Fruit fly (Drosophila melanogaster) whole organism, wandering third instar larva: ENCODE data around the gene CG10237.

ENCODE experiments used
- CG32264 ChIP-seq: fragments of 200-800 bp; sonication (Bioruptor generic); optimal IDR thresholded peaks from 2 replicates; lab custom pipeline; 2016; ENCODE audit warnings: missing biosample characterization, missing genetic modification characterization
- CG9705 ChIP-seq: fragments of 200-800 bp; sonication (Bioruptor generic); optimal IDR thresholded peaks from 2 replicates; lab custom pipeline; 2018; ENCODE audit warnings: missing biosample characterization, mild to moderate bottlenecking, missing genetic modification characterization
- CrebA ChIP-seq: fragments of 200-800 bp; sonication (Bioruptor generic); optimal IDR thresholded peaks from 2 replicates; lab custom pipeline; 2016; ENCODE audit warnings: missing biosample characterization, mild to moderate bottlenecking, missing genetic modification characterization, borderline replicate concordance
- Dfd ChIP-seq: fragments of >200 bp; optimal IDR thresholded peaks from 2 replicates; lab custom pipeline; 2017; ENCODE audit warnings: missing biosample characterization, missing genetic modification characterization
- GATAd ChIP-seq: sonication (Bioruptor generic); optimal IDR thresholded peaks from 2 replicates; lab custom pipeline; 2016; ENCODE audit warnings: missing biosample characterization, missing genetic modification characterization
- HLH106 ChIP-seq: fragments of 200-800 bp; optimal IDR thresholded peaks from 3 replicates; lab custom pipeline; 2019; ENCODE audit warnings: missing biosample characterization, mild to moderate bottlenecking, missing genetic modification characterization, moderate library complexity
- Hnf4 ChIP-seq: fragments of 200-800 bp; sonication (Bioruptor generic); optimal IDR thresholded peaks from 2 replicates; lab custom pipeline; 2016; ENCODE audit warnings: missing biosample characterization, mild to moderate bottlenecking, missing genetic modification characterization
- Hr78 ChIP-seq: fragments of >200 bp; optimal IDR thresholded peaks from 2 replicates; lab custom pipeline; 2017; ENCODE audit warnings: missing biosample characterization, missing genetic modification characterization
- Hr83 ChIP-seq: fragments of 200-300 bp; sonication (Bioruptor generic); optimal IDR thresholded peaks from 2 replicates; lab custom pipeline; 2016; ENCODE audit warnings: missing biosample characterization, mild to moderate bottlenecking, missing genetic modification characterization, moderate library complexity; ENCODE audit not compliant: poor library complexity, severe bottlenecking
- Jra ChIP-seq: sonication (Bioruptor generic); optimal IDR thresholded peaks from 2 replicates; lab custom pipeline; 2016; ENCODE audit warnings: missing biosample characterization, missing genetic modification characterization
- Mio ChIP-seq: sonication (Bioruptor generic); optimal IDR thresholded peaks from 2 replicates; lab custom pipeline; 2016; ENCODE audit warnings: missing biosample characterization, missing genetic modification characterization
- Myc ChIP-seq: fragments of >200 bp; optimal IDR thresholded peaks from 2 replicates; lab custom pipeline; 2017
- N ChIP-seq: fragments of >200 bp; optimal IDR thresholded peaks from 2 replicates; lab custom pipeline; 2018; ENCODE audit warnings: missing biosample characterization, missing external identifiers, missing genetic modification characterization
- OdsH ChIP-seq: fragments of 200-800 bp; sonication (Bioruptor generic); optimal IDR thresholded peaks from 2 replicates; lab custom pipeline; 2016; ENCODE audit warnings: missing biosample characterization, mild to moderate bottlenecking, missing genetic modification characterization
- Rel ChIP-seq, 2 experiments: fragments of 200-800 bp; sonication (Bioruptor generic) in 1 of 2; optimal IDR thresholded peaks; 2 replicates in 1 of 2; 3 replicates in 1 of 2; lab custom pipeline; 2016 to 2019; ENCODE audit warnings: mild to moderate bottlenecking in 2 of 2, missing biosample characterization in 2 of 2, missing genetic modification characterization in 2 of 2, moderate library complexity in 1 of 2
- Sp1 ChIP-seq: fragments of 200-800 bp; sonication (Bioruptor generic); optimal IDR thresholded peaks from 3 replicates; lab custom pipeline; 2019; ENCODE audit warnings: missing biosample characterization, mild to moderate bottlenecking, missing genetic modification characterization, moderate library complexity
- Vsx2 ChIP-seq: fragments of 200-300, 225-300 bp; sonication (Bioruptor generic); optimal IDR thresholded peaks from 2 replicates; lab custom pipeline; 2018; ENCODE audit warnings: missing biosample characterization, missing genetic modification characterization; ENCODE audit not compliant: partially characterized antibody
- br ChIP-seq: fragments of 200-800 bp; sonication (Bioruptor generic); optimal IDR thresholded peaks from 2 replicates; lab custom pipeline; 2016; ENCODE audit warnings: missing biosample characterization, missing genetic modification characterization
- brk ChIP-seq: fragments of 200-800 bp; sonication (Bioruptor generic); optimal IDR thresholded peaks from 2 replicates; lab custom pipeline; 2016; ENCODE audit warnings: missing biosample characterization, mild to moderate bottlenecking, missing genetic modification characterization
- dl ChIP-seq, 2 experiments: fragments of 175-275, 200-275 bp in 1 of 2; fragments of 200-275 bp in 1 of 2; sonication (Bioruptor generic); optimal IDR thresholded peaks; lab custom pipeline; 2018; ENCODE audit warnings: mild to moderate bottlenecking in 2 of 2, missing biosample characterization in 2 of 2, missing genetic modification characterization in 2 of 2, moderate library complexity in 2 of 2; ENCODE audit not compliant: partially characterized antibody in 2 of 2, insufficient read depth in 1 of 2
- dmrt93B ChIP-seq: fragments of 200-800 bp; sonication (Bioruptor generic); optimal IDR thresholded peaks from 2 replicates; lab custom pipeline; 2018; ENCODE audit warnings: missing biosample characterization, mild to moderate bottlenecking, missing genetic modification characterization
- ey ChIP-seq: fragments of 200-800 bp; sonication (Bioruptor generic); optimal IDR thresholded peaks from 2 replicates; lab custom pipeline; 2016; ENCODE audit warnings: missing biosample characterization, missing genetic modification characterization
- h ChIP-seq: fragments of 200-800 bp; sonication (Bioruptor generic); optimal IDR thresholded peaks from 3 replicates; lab custom pipeline; 2016; ENCODE audit warnings: missing biosample characterization, mild to moderate bottlenecking, missing genetic modification characterization
- jim ChIP-seq: fragments of 175-275, 200-325 bp; sonication (Bioruptor generic); optimal IDR thresholded peaks from 2 replicates; lab custom pipeline; 2016; ENCODE audit warnings: missing biosample characterization, mild to moderate bottlenecking, missing genetic modification characterization
- lola ChIP-seq: fragments of >200 bp; optimal IDR thresholded peaks from 2 replicates; lab custom pipeline; 2017; ENCODE audit warnings: missing biosample characterization, missing genetic modification characterization
- rgr ChIP-seq: fragments of 200-800 bp; sonication (Bioruptor generic); optimal IDR thresholded peaks from 3 replicates; lab custom pipeline; 2016; ENCODE audit warnings: missing biosample characterization, mild to moderate bottlenecking, missing genetic modification characterization
- sage ChIP-seq: fragments of 200-800 bp; sonication (Bioruptor generic); optimal IDR thresholded peaks from 2 replicates; lab custom pipeline; 2016; ENCODE audit warnings: missing biosample characterization, mild to moderate bottlenecking, missing genetic modification characterization
- sv ChIP-seq: fragments of 200-800 bp; sonication (Bioruptor generic); optimal IDR thresholded peaks from 3 replicates; lab custom pipeline; 2016; ENCODE audit warnings: missing biosample characterization, missing genetic modification characterization
- tai ChIP-seq: sonication (Bioruptor generic); optimal IDR thresholded peaks from 2 replicates; lab custom pipeline; 2016; ENCODE audit warnings: missing biosample characterization, missing genetic modification characterization
- usp ChIP-seq: fragments of >200 bp; optimal IDR thresholded peaks from 2 replicates; lab custom pipeline; 2017; ENCODE audit warnings: missing biosample characterization, missing genetic modification characterization
- woc ChIP-seq: sonication (Bioruptor generic); optimal IDR thresholded peaks from 2 replicates; lab custom pipeline; 2016; ENCODE audit warnings: missing biosample characterization, mild to moderate bottlenecking, missing genetic modification characterization

Gene CG10237

dm6 chr2L:19469751-19470150 is 27.2 kb upstream of the CG10237 start:
- TF ChIP-seq GATAd (no peak), Hnf4 (GFP tag; lab: Kevin White, UChicago) (no peak), woc (no peak), CG32264 (GFP tag; lab: Kevin White, UChicago) (no peak), sv (GFP tag; lab: Kevin White, UChicago) (no peak), Vsx2 (GFP tag; lab: Kevin White, UChicago) (no peak), Jra (GFP tag; lab: Kevin White, UChicago) (no peak), dmrt93B (GFP tag; lab: Kevin White, UChicago) (no peak), Mio (GFP tag; lab: Kevin White, UChicago) (no peak), lola (GFP tag; lab: Kevin White, UChicago) (no peak), Dfd (no peak), Rel (GFP tag; optimal IDR thresholded peaks at IDR 0.05; lab: Kevin White, UChicago) (no peak), Rel (tag; optimal IDR thresholded peaks at IDR 0.05; lab: Kevin White, UChicago) (no peak), rgr (GFP tag; lab: Kevin White, UChicago) (no peak), Hr78 (GFP tag; lab: Kevin White, UChicago) (no peak)

DNA sequence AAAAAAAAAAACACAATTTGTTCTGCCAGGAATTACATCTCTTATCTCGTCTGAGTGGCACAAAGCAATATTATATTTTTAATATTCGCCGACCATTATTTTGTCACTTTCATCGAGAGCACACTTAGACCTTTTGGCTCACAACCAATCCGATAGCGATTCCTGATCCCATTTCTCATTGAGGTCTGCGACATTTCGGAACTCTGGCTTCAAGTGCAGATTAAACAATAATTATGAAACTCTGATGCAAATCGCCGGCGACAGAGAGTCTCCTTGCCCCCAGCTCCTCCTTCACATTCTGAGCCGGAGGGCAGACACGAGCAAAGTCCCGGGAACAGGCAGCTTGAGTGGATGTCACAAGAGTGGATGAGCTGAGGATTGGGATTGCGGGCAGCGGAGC is 26.6 kb upstream of the CG10237 start:
- TF ChIP-seq usp (GFP tag; lab: Kevin White, UChicago) (no peak), Sp1 (no peak), Hr78 (GFP tag; lab: Kevin White, UChicago) (no peak), Myc (lab: Kevin White, UChicago) (no peak), HLH106 (tag; lab: Kevin White, UChicago) (no peak), Hr83 (GFP tag; lab: Kevin White, UChicago) (no peak), tai (GFP tag; lab: Kevin White, UChicago) (no peak), brk (no peak), sage (GFP tag; lab: Kevin White, UChicago) (no peak), GATAd (no peak), N (GFP tag; lab: Kevin White, UChicago) (no peak), CrebA (GFP tag; lab: Kevin White, UChicago) (no peak), br (no peak), CG9705 (GFP tag; lab: Kevin White, UChicago) (no peak), dl (GFP tag; optimal IDR thresholded peaks at IDR 0.05; lab: Kevin White, UChicago; ENCODE audit: insufficient read depth in 1 of 2, partially characterized antibody in 2 of 2) (no peak), lola (GFP tag; lab: Kevin White, UChicago) (no peak)

DNA sequence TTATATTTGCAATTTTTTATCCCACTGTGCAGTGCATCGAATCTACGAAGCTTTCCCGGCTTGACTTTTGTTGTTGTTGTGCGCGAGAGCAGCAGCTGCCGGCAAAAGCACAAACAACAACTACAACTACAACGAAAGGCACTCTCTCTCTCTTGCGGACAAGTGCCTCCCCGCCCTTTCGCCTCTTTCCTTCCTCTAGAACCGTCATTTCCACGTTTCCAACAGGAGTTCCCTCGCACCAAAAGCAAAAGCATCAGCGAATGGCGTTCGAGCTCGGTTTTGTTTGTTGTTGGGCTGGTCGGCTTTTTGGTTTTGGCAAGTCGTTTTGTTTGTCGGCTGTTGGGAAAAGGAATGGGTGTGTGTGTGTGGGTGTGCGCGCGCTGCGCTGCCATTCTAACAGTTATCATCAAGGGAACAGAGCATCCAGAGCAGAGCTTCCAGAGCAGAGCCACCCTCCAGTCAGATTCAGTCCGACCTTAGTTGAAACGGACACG is 21.3 kb upstream of the CG10237 start, which contains the start of gene tj:
TSS of gene tj (plus strand) at position 444 of the 494 bp plus-strand sequence.
- TF ChIP-seq h (GFP tag; lab: Kevin White, UChicago) (no peak), Myc (lab: Kevin White, UChicago) (no peak), OdsH (GFP tag; lab: Kevin White, UChicago) (no peak)

dm6 chr2L:19463405-19463804 is 20.9 kb upstream of the CG10237 start:
- TF ChIP-seq CG9705 (GFP tag; lab: Kevin White, UChicago) (no peak), Hr78 (GFP tag; lab: Kevin White, UChicago) (no peak), brk (no peak), ey (GFP tag; lab: Kevin White, UChicago) (no peak), sage (GFP tag; lab: Kevin White, UChicago) (no peak), N (GFP tag; lab: Kevin White, UChicago) (no peak), CrebA (GFP tag; lab: Kevin White, UChicago) (no peak), h (GFP tag; lab: Kevin White, UChicago) (no peak), GATAd (no peak), jim (GFP tag; lab: Kevin White, UChicago) (no peak)
- TF ChIP-seq, all 38 proteins: peak for 0

DNA sequence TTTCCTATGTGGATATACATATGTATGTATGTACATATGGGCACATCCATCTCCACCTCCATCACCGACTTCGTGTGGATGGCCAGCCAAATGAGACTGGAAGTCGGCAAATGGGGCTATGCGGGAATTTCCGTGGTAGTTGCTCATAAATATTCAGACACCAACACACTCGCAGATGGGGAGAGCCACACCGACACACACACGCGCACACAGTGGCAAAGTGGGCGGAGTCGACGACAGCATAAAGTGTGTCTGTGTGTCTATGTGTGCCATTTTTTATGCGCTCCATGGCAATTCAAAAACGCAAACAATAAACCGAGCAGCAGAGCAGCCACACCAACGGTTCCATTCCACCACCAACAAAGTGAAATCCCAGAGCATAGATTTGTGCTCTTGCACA is 20.4 kb upstream of the CG10237 start:
- TF ChIP-seq Sp1: no peak
- TF ChIP-seq OdsH (GFP tag; lab: Kevin White, UChicago): no peak
- no peak for TF ChIP-seq brk
- TF ChIP-seq Hr78 (GFP tag; lab: Kevin White, UChicago): no peak
- TF ChIP-seq Vsx2 (GFP tag; lab: Kevin White, UChicago): no peak
- TF ChIP-seq CG9705 (GFP tag; lab: Kevin White, UChicago): no peak
- no peak for TF ChIP-seq ey (GFP tag; lab: Kevin White, UChicago)
